Fruit fly (Drosophila melanogaster): ENCODE data around the gene dpr19.

Gene dpr19

dm6 chr2L:10373605-10374269 lies 2.2 kb upstream of the dpr19 start, which contains the start of gene rho-5 (continued):
- TF ChIP-seq gro (GFP tag; optimal IDR thresholded peaks at IDR 0.05) (peak; percentile 6), CG3838 (GFP tag; optimal IDR thresholded peaks at IDR 0.05) (no peak), oc (tag; optimal IDR thresholded peaks at IDR 0.05) (no peak), CG8089 (GFP tag; optimal IDR thresholded peaks at IDR 0.05) (no peak), Hr39 (optimal IDR thresholded peaks at IDR 0.05) (no peak), trem (tag; optimal IDR thresholded peaks at IDR 0.05) (no peak), CG30020 (tag; optimal IDR thresholded peaks at IDR 0.05) (peak; percentile 13), CG17328 (GFP tag; IDR thresholded peaks at IDR 0.05) (0 out of 2 replicates have a peak, but pooled peaks have one; percentile 28), sens (GFP tag) (peak; percentile 53), CG2889 (GFP tag; IDR thresholded peaks at IDR 0.05) (no peak), pzg (GFP tag; optimal IDR thresholded peaks at IDR 0.05) (peak; percentile 6)

dm6 chr2L:10376276-10376675 lies 308 bp downstream of the dpr19 start:
- peak; percentile 83 for TF ChIP-seq Deaf1 (tag; optimal IDR thresholded peaks at IDR 0.05)
- peak in 1 of 2 experiments; percentile 8 for TF ChIP-seq Dfd (GFP tag; optimal IDR thresholded peaks at IDR 0.05)
- TF ChIP-seq Trl (optimal IDR thresholded peaks at IDR 0.05): no peak
- TF ChIP-seq Trl (GFP tag; optimal IDR thresholded peaks at IDR 0.05): peak; percentile 1
- TF ChIP-seq HHEX (GFP tag; optimal IDR thresholded peaks at IDR 0.05): no peak
- no peak for TF ChIP-seq CG15601 (tag; optimal IDR thresholded peaks at IDR 0.05)
- peak in 1 of 2 experiments; percentile 40 for TF ChIP-seq Pdp1 (GFP tag; optimal IDR thresholded peaks at IDR 0.05)
- no peak for TF ChIP-seq BEAF-32 (GFP tag; optimal IDR thresholded peaks at IDR 0.05)
- TF ChIP-seq Nf-YB (GFP tag; optimal IDR thresholded peaks at IDR 0.05): no peak
- TF ChIP-seq Adf1 (GFP tag; IDR thresholded peaks at IDR 0.05): no peak
- TF ChIP-seq ERR (GFP tag; optimal IDR thresholded peaks at IDR 0.05): no peak
- no peak for TF ChIP-seq HmgD (GFP tag; optimal IDR thresholded peaks at IDR 0.05)
- no peak for TF ChIP-seq CG18764 (GFP tag; optimal IDR thresholded peaks at IDR 0.05)
- TF ChIP-seq CG7839 (tag; optimal IDR thresholded peaks at IDR 0.05): no peak
- TF ChIP-seq jing (GFP tag; optimal IDR thresholded peaks at IDR 0.05): no peak
- TF ChIP-seq CG10274 (GFP tag; optimal IDR thresholded peaks at IDR 0.05): no peak
- TF ChIP-seq CG18599 (GFP tag; optimal IDR thresholded peaks at IDR 0.05): no peak
- no peak for TF ChIP-seq Side (GFP tag; optimal IDR thresholded peaks at IDR 0.05)
- peak; percentile 90 for TF ChIP-seq ewg (GFP tag; optimal IDR thresholded peaks at IDR 0.05)
- no peak for TF ChIP-seq bbx (GFP tag; IDR thresholded peaks at IDR 0.05; ENCODE audit: partially characterized antibody)
- no peak for TF ChIP-seq sisA (GFP tag; IDR thresholded peaks at IDR 0.05)
- peak; percentile 65 for TF ChIP-seq cg (GFP tag; optimal IDR thresholded peaks at IDR 0.05)
- no peak for TF ChIP-seq CG3838 (GFP tag; optimal IDR thresholded peaks at IDR 0.05)
- TF ChIP-seq CG17359 (tag; optimal IDR thresholded peaks at IDR 0.05): no peak
- TF ChIP-seq CG4404 (GFP tag; IDR thresholded peaks at IDR 0.05): no peak
- no peak for TF ChIP-seq slou (GFP tag; optimal IDR thresholded peaks at IDR 0.05)

- TF ChIP-seq Dfd (GFP tag; optimal IDR thresholded peaks at IDR 0.05) (no peak), maf-S (GFP tag; optimal IDR thresholded peaks at IDR 0.05) (no peak), CG10462 (GFP tag; optimal IDR thresholded peaks at IDR 0.05) (no peak), Pdp1 (GFP tag; optimal IDR thresholded peaks at IDR 0.05) (no peak), pan (optimal IDR thresholded peaks at IDR 0.05) (no peak), pan (GFP tag; optimal IDR thresholded peaks at IDR 0.05 in 1 of 2, IDR thresholded peaks at IDR 0.05 in 1 of 2) (peak in 1 of 2 experiments; percentile 17), lov (optimal IDR thresholded peaks at IDR 0.05) (no peak), lov (GFP tag; IDR thresholded peaks at IDR 0.05) (no peak), Ets65A (GFP tag) (peak; percentile 88), CG7839 (tag; optimal IDR thresholded peaks at IDR 0.05) (no peak), lab (GFP tag; optimal IDR thresholded peaks at IDR 0.05) (no peak), CG33557 (GFP tag; optimal IDR thresholded peaks at IDR 0.05) (no peak), Med (GFP tag) (peak; percentile 63)
These were observed 2.7 kb downstream of the dpr19 start for dm6 chr2L:10378631-10379030.
